Fruit fly (Drosophila melanogaster): ENCODE data around the gene ome.

The ome gene

DNA sequence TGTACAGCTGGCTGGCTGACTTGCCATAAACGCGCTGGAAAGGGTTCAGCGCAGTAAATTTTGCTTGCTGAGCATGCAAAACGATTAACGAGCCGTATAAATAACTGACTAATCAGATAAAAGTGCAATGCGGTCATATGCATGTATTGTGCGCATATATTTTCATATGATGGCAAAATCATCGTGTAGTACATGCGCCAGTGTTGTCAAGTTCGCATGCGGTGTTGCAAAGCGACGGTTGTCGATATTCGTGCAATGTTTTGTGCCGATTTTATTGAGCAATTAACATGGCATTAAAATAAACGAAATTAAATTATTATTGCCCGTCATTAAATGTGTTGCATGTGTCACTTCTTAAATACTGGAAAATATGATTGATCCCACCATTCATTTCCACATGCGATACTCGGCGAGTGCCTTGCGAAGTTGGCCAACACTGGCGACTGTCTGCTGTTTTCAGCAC, 117.5 kb downstream of the ome start (continued):
- TF ChIP-seq CG8281 (tag; optimal IDR thresholded peaks at IDR 0.05) (peak; percentile 37), CG16863 (GFP tag; optimal IDR thresholded peaks at IDR 0.05) (peak; percentile 80), Side (GFP tag; optimal IDR thresholded peaks at IDR 0.05) (peak; percentile 87), gsb-n (tag; optimal IDR thresholded peaks at IDR 0.05) (no peak), CG1233 (GFP tag; optimal IDR thresholded peaks at IDR 0.05) (peak; percentile 50), CG8944 (GFP tag; optimal IDR thresholded peaks at IDR 0.05) (peak; percentile 88), E2f1 (GFP tag; IDR thresholded peaks at IDR 0.05) (peak; percentile 75), CG18764 (GFP tag; optimal IDR thresholded peaks at IDR 0.05) (peak; percentile 79), D19B (GFP tag; optimal IDR thresholded peaks at IDR 0.05) (peak; percentile 49), CG8765 (GFP tag; IDR thresholded peaks at IDR 0.05) (peak; percentile 44; the same call in 1 of the 2 replicates), dmrt99B (tag; optimal IDR thresholded peaks at IDR 0.05) (no peak), CG11504 (tag; optimal IDR thresholded peaks at IDR 0.05) (no peak), Ravus (GFP tag; IDR thresholded peaks at IDR 0.05) (no peak), vvl (GFP tag; IDR thresholded peaks at IDR 0.05) (peak; percentile 80), nau (GFP tag; optimal IDR thresholded peaks at IDR 0.05) (no peak), Xrp1 (GFP tag; IDR thresholded peaks at IDR 0.05) (peak; percentile 84), repo (GFP tag; optimal IDR thresholded peaks at IDR 0.05) (peak; percentile 81), trem (tag; optimal IDR thresholded peaks at IDR 0.05) (peak; percentile 45), lola (GFP tag; optimal IDR thresholded peaks at IDR 0.05) (peak in 1 of 3 experiments; percentile 31), CG10147 (GFP tag; optimal IDR thresholded peaks at IDR 0.05) (no peak), CG17612 (GFP tag; IDR thresholded peaks at IDR 0.05) (peak; percentile 49; the same call in 1 of the 2 replicates), usp (GFP tag; optimal IDR thresholded peaks at IDR 0.05) (no peak), gce (GFP tag; IDR thresholded peaks at IDR 0.05) (0 out of 3 replicates have a peak, but pooled peaks have one; percentile 10), CG12769 (tag; optimal IDR thresholded peaks at IDR 0.05) (no peak), tna (GFP tag; IDR thresholded peaks at IDR 0.05; ENCODE audit: partially characterized antibody) (peak; percentile 44), CG10462 (GFP tag; optimal IDR thresholded peaks at IDR 0.05) (peak; percentile 74), MBD-R2 (GFP tag; IDR thresholded peaks at IDR 0.05) (peak; percentile 77), Oli (tag; optimal IDR thresholded peaks at IDR 0.05) (peak; percentile 60), ind (GFP tag; optimal IDR thresholded peaks at IDR 0.05) (peak; percentile 82), sc (optimal IDR thresholded peaks at IDR 0.05) (no peak), sc (GFP tag; optimal IDR thresholded peaks at IDR 0.05) (no peak), fd96Cb (tag; optimal IDR thresholded peaks at IDR 0.05) (peak; percentile 47), CG31224 (GFP tag; IDR thresholded peaks at IDR 0.05) (peak; percentile 64), ewg (GFP tag; optimal IDR thresholded peaks at IDR 0.05) (peak; percentile 74), tx (GFP tag; optimal IDR thresholded peaks at IDR 0.05) (peak; percentile 90), Meics (GFP tag; optimal IDR thresholded peaks at IDR 0.05) (no peak), croc (GFP tag; conservative IDR thresholded peaks at IDR 0.05) (peak; percentile 61; the same call in 2 of the 3 replicates), twi (tag; optimal IDR thresholded peaks at IDR 0.05) (peak; percentile 43), Vsx1 (GFP tag; optimal IDR thresholded peaks at IDR 0.05) (no peak), CG2116 (GFP tag; optimal IDR thresholded peaks at IDR 0.05) (peak; percentile 43), knrl (GFP tag; IDR thresholded peaks at IDR 0.05; ENCODE audit: partially characterized antibody) (peak; percentile 89), CG8478 (optimal IDR thresholded peaks at IDR 0.05) (no peak), rib (GFP tag; IDR thresholded peaks at IDR 0.05) (peak; percentile 75), CG2202 (tag; optimal IDR thresholded peaks at IDR 0.05) (peak; percentile 34), H15 (GFP tag; IDR thresholded peaks at IDR 0.05) (peak; percentile 75; the same call in 1 of the 3 replicates), CG1529 (GFP tag; optimal IDR thresholded peaks at IDR 0.05) (peak; percentile 49), stc (GFP tag; IDR thresholded peaks at IDR 0.05) (peak; percentile 58), gcm (GFP tag; optimal IDR thresholded peaks at IDR 0.05) (no peak), Tbp (GFP tag; optimal IDR thresholded peaks at IDR 0.05) (peak; percentile 39), az2 (GFP tag; optimal IDR thresholded peaks at IDR 0.05) (peak; percentile 74), CG8359 (GFP tag; optimal IDR thresholded peaks at IDR 0.05; ENCODE audit: borderline replicate concordance) (peak; percentile 43)

Measured in whole organism, embryonic.